Worm (Caenorhabditis elegans) whole organism, L3 larva: ENCODE measurements around the gene F26F12.3.

ENCODE experiments used
- R02D3.7 ChIP-seq: fragments of 150-350 bp; optimal IDR thresholded peaks from 2 replicates; lab custom pipeline; 2014; ENCODE audit warnings: missing biosample characterization, missing genetic modification characterization
- ZK546.5 ChIP-seq: sonication (generic microtip); optimal IDR thresholded peaks from 2 replicates; lab custom pipeline; 2017; ENCODE audit warnings: missing biosample characterization, missing genetic modification characterization
- aly-2 ChIP-seq: fragments of 150-350 bp; optimal IDR thresholded peaks from 2 replicates; lab custom pipeline; 2014; ENCODE audit warnings: missing biosample characterization, missing genetic modification characterization
- ama-1 ChIP-seq: fragments of 150-350 bp; optimal IDR thresholded peaks from 2 replicates; lab custom pipeline; 2018
- ceh-16 ChIP-seq: sonication (generic microtip); optimal IDR thresholded peaks from 2 replicates; lab custom pipeline; 2017; ENCODE audit warnings: missing biosample characterization, missing genetic modification characterization
- ceh-28 ChIP-seq: fragments of 150-350 bp; optimal IDR thresholded peaks from 2 replicates; lab custom pipeline; 2014; ENCODE audit warnings: missing biosample characterization, missing genetic modification reagents, missing genetic modification characterization
- ceh-82 ChIP-seq: fragments of 150-350 bp; optimal IDR thresholded peaks from 2 replicates; lab custom pipeline; 2014; ENCODE audit warnings: missing biosample characterization, missing genetic modification characterization
- daf-12 ChIP-seq: fragments of 150-350 bp; optimal IDR thresholded peaks from 2 replicates; lab custom pipeline; 2014; ENCODE audit warnings: missing biosample characterization, missing genetic modification reagents, missing genetic modification characterization
- egl-27 ChIP-seq: sonication (generic microtip); optimal IDR thresholded peaks from 4 replicates; lab custom pipeline; 2017; ENCODE audit warnings: missing biosample characterization, missing genetic modification reagents, missing genetic modification characterization
- egl-5 ChIP-seq: fragments of 150-350 bp; optimal IDR thresholded peaks from 2 replicates; lab custom pipeline; 2017; ENCODE audit warnings: missing biosample characterization, missing genetic modification reagents, missing genetic modification characterization, inconsistent platforms
- elt-1 ChIP-seq: fragments of 150-350 bp; optimal IDR thresholded peaks from 2 replicates; lab custom pipeline; 2014; ENCODE audit warnings: missing biosample characterization, missing genetic modification characterization
- elt-2 ChIP-seq: sonication (generic microtip); optimal IDR thresholded peaks from 2 replicates; lab custom pipeline; 2016; ENCODE audit warnings: missing genetic modification reagents, mild to moderate bottlenecking, missing genetic modification characterization, missing compliant biosample characterization
- eor-1 ChIP-seq, 2 experiments: fragments of 150-350 bp; optimal IDR thresholded peaks; 2 replicates each; lab custom pipeline; 2014 to 2018; ENCODE audit warnings: missing biosample characterization in 2 of 2, missing genetic modification characterization in 2 of 2
- fkh-10 ChIP-seq: sonication (generic microtip); optimal IDR thresholded peaks from 2 replicates; lab custom pipeline; 2017; ENCODE audit warnings: missing biosample characterization, missing genetic modification reagents, missing genetic modification characterization
- fkh-2 ChIP-seq: fragments of 150-350 bp; optimal IDR thresholded peaks from 2 replicates; lab custom pipeline; 2014; ENCODE audit warnings: missing biosample characterization, missing genetic modification reagents, missing genetic modification characterization
- fos-1 ChIP-seq: fragments of 150-350 bp; optimal IDR thresholded peaks from 2 replicates; lab custom pipeline; 2014; ENCODE audit warnings: missing biosample characterization, missing genetic modification characterization
- hmg-11 ChIP-seq: sonication (generic microtip); optimal IDR thresholded peaks from 2 replicates; lab custom pipeline; 2016; ENCODE audit warnings: missing genetic modification characterization, missing compliant biosample characterization
- jun-1 ChIP-seq: fragments of 150-350 bp; optimal IDR thresholded peaks from 2 replicates; lab custom pipeline; 2014; ENCODE audit warnings: missing biosample characterization, missing genetic modification reagents, missing genetic modification characterization
- lin-15B ChIP-seq: fragments of 150-350 bp; optimal IDR thresholded peaks from 2 replicates; lab custom pipeline; 2014; ENCODE audit warnings: missing biosample characterization, missing genetic modification characterization
- lin-39 ChIP-seq: fragments of 150-350 bp; optimal IDR thresholded peaks from 2 replicates; lab custom pipeline; 2018; ENCODE audit warnings: missing biosample characterization, missing genetic modification reagents, missing genetic modification characterization
- mml-1 ChIP-seq: fragments of 150-350 bp; sonication (generic microtip); optimal IDR thresholded peaks from 3 replicates; lab custom pipeline; 2014; ENCODE audit warnings: missing biosample characterization, missing genetic modification characterization
- nhr-11 ChIP-seq: fragments of 150-350 bp; optimal IDR thresholded peaks from 2 replicates; lab custom pipeline; 2014; ENCODE audit warnings: missing biosample characterization, missing genetic modification characterization
- nhr-12 ChIP-seq: fragments of 150-350 bp; optimal IDR thresholded peaks from 2 replicates; lab custom pipeline; 2014; ENCODE audit warnings: missing biosample characterization, missing genetic modification characterization
- nhr-23 ChIP-seq: fragments of 150-350 bp; optimal IDR thresholded peaks from 2 replicates; lab custom pipeline; 2014; ENCODE audit warnings: missing biosample characterization, missing genetic modification reagents, missing genetic modification characterization
- nhr-237 ChIP-seq: fragments of 150-350 bp; optimal IDR thresholded peaks from 2 replicates; lab custom pipeline; 2014; ENCODE audit warnings: missing biosample characterization, missing genetic modification characterization
- nhr-25 ChIP-seq: sonication (generic microtip); optimal IDR thresholded peaks from 2 replicates; lab custom pipeline; 2017; ENCODE audit warnings: missing biosample characterization, missing genetic modification characterization
- nhr-43 ChIP-seq: sonication (generic microtip); optimal IDR thresholded peaks from 2 replicates; lab custom pipeline; 2016; ENCODE audit warnings: mild to moderate bottlenecking, missing genetic modification characterization, missing compliant biosample characterization; ENCODE audit not compliant: poor library complexity, severe bottlenecking
- nhr-67 ChIP-seq: fragments of 150-350 bp; optimal IDR thresholded peaks from 2 replicates; lab custom pipeline; 2014; ENCODE audit warnings: missing biosample characterization, missing genetic modification characterization
- nhr-76 ChIP-seq: fragments of 150-350 bp; sonication (generic microtip); optimal IDR thresholded peaks from 5 replicates; lab custom pipeline; 2014; ENCODE audit warnings: missing biosample characterization, missing genetic modification characterization
- nhr-77 ChIP-seq: fragments of 150-350 bp; optimal IDR thresholded peaks from 2 replicates; lab custom pipeline; 2014; ENCODE audit warnings: missing biosample characterization, missing genetic modification characterization
- pha-4 ChIP-seq: fragments of 150-350 bp; optimal IDR thresholded peaks from 2 replicates; lab custom pipeline; 2014; ENCODE audit warnings: missing biosample characterization, missing genetic modification reagents, missing genetic modification characterization
- pqm-1 ChIP-seq: fragments of 150-350 bp; optimal IDR thresholded peaks from 2 replicates; lab custom pipeline; 2017; ENCODE audit warnings: missing biosample characterization, missing genetic modification characterization, inconsistent platforms
- sea-2 ChIP-seq: fragments of 150-350 bp; sonication (generic microtip); optimal IDR thresholded peaks from 4 replicates; lab custom pipeline; 2014; ENCODE audit warnings: missing biosample characterization, missing genetic modification reagents, missing genetic modification characterization
- snpc-4 ChIP-seq: fragments of 150-350 bp; optimal IDR thresholded peaks from 2 replicates; lab custom pipeline; 2014; ENCODE audit warnings: missing biosample characterization, missing genetic modification characterization
- unc-62 ChIP-seq: fragments of 150-350 bp; sonication (generic microtip); optimal IDR thresholded peaks from 4 replicates; lab custom pipeline; 2014; ENCODE audit warnings: missing biosample characterization, missing genetic modification reagents, missing genetic modification characterization
- ztf-11 ChIP-seq: fragments of 150-350 bp; optimal IDR thresholded peaks from 2 replicates; lab custom pipeline; 2014; ENCODE audit warnings: missing biosample characterization, missing genetic modification characterization
- ztf-4 ChIP-seq: fragments of 150-350 bp; optimal IDR thresholded peaks from 2 replicates; lab custom pipeline; 2014; ENCODE audit warnings: missing biosample characterization, missing genetic modification characterization

F26F12.3 gene

ce11 chrV:5883735-5884134 is 38.2 kb upstream of the F26F12.3 start, which contains the start of gene C04E6.8:
TSS of gene C04E6.8 (minus strand) at chrV:5883835.
- TF ChIP-seq ceh-82 (tag; lab: Kevin White, UChicago) (no peak), nhr-77 (no peak), pha-4 (no peak), egl-5 (tag; lab: Kevin White, UChicago) (no peak), nhr-43 (tag; lab: Kevin White, UChicago) (no peak), egl-27 (tag; lab: Kevin White, UChicago) (no peak), nhr-23 (no peak), daf-12 (tag; lab: Kevin White, UChicago) (no peak), ztf-11 (tag; lab: Kevin White, UChicago) (no peak)

- TF ChIP-seq egl-5 (tag; lab: Kevin White, UChicago) (no peak), R02D3.7 (tag; lab: Kevin White, UChicago) (no peak), pqm-1 (tag; lab: Kevin White, UChicago) (peak; percentile 75), elt-2 (tag; lab: Kevin White, UChicago) (peak; percentile 66)
Observed at ce11 chrV:5882429-5882828, 36.9 kb upstream of the F26F12.3 start.

ce11 chrV:5880064-5880463 is 34.5 kb upstream of the F26F12.3 start, which contains the start of gene C02G6.3:
TSS of gene C02G6.3 (plus strand) at chrV:5880364.
- TF ChIP-seq nhr-76 (no peak), eor-1 (tag; optimal IDR thresholded peaks at IDR 0.05; lab: Kevin White, UChicago) (no peak), nhr-12 (no peak), nhr-67 (tag; lab: Kevin White, UChicago) (no peak), ztf-4 (tag; lab: Kevin White, UChicago) (no peak), sea-2 (GFP tag; lab: Kevin White, UChicago) (no peak), nhr-237 (no peak), ztf-11 (tag; lab: Kevin White, UChicago) (no peak), lin-15B (tag; lab: Kevin White, UChicago) (no peak), fos-1 (tag; lab: Kevin White, UChicago) (no peak), nhr-23 (no peak), ceh-16 (tag; lab: Kevin White, UChicago) (no peak), R02D3.7 (tag; lab: Kevin White, UChicago) (no peak), nhr-11 (no peak), pha-4 (no peak)

ce11 chrV:5876966-5877365 is 31.4 kb upstream of the F26F12.3 start:
- no peak for TF ChIP-seq elt-1
- no peak for TF ChIP-seq ceh-28 (tag; lab: Kevin White, UChicago)
- no peak for TF ChIP-seq nhr-12
- no peak for TF ChIP-seq lin-15B (tag; lab: Kevin White, UChicago)
- no peak for TF ChIP-seq daf-12 (tag; lab: Kevin White, UChicago)
- no peak for TF ChIP-seq nhr-23
- no peak for TF ChIP-seq fkh-2 (tag; lab: Kevin White, UChicago)
- no peak for TF ChIP-seq lin-39
- no peak for TF ChIP-seq nhr-76
- no peak for TF ChIP-seq ama-1 (lab: Kevin White, UChicago)
- TF ChIP-seq ZK546.5 (tag; lab: Kevin White, UChicago), result no peak
- TF ChIP-seq, all 47 proteins: peak for 0

ce11 chrV:5871759-5872158 is 26.2 kb upstream of the F26F12.3 start, which contains the start of gene C02G6.2:
TSS of gene C02G6.2 (plus strand) at chrV:5872059.
- TF ChIP-seq sea-2 (GFP tag; lab: Kevin White, UChicago) (no peak), aly-2 (tag; lab: Kevin White, UChicago) (no peak), ztf-11 (tag; lab: Kevin White, UChicago) (no peak), nhr-77 (no peak), mml-1 (tag; lab: Kevin White, UChicago) (no peak), ztf-4 (tag; lab: Kevin White, UChicago) (no peak), fos-1 (tag; lab: Kevin White, UChicago) (no peak), hmg-11 (tag; lab: Kevin White, UChicago) (no peak)

ce11 chrV:5869227-5869626 is 23.7 kb upstream of the F26F12.3 start, which contains the start of gene F26F12.4:
TSS of gene F26F12.4 (minus strand) at chrV:5869327.
- TF ChIP-seq lin-15B (tag; lab: Kevin White, UChicago), result no peak
- no peak for TF ChIP-seq ceh-82 (tag; lab: Kevin White, UChicago)
- no peak for TF ChIP-seq ZK546.5 (tag; lab: Kevin White, UChicago)
- TF ChIP-seq daf-12 (tag; lab: Kevin White, UChicago), result no peak
- no peak for TF ChIP-seq egl-27 (tag; lab: Kevin White, UChicago)
- TF ChIP-seq nhr-237, result no peak
- TF ChIP-seq nhr-25 (tag; lab: Kevin White, UChicago), result no peak
- TF ChIP-seq nhr-76, result no peak
- no peak for TF ChIP-seq fkh-10 (GFP tag; lab: Kevin White, UChicago)
- no peak for TF ChIP-seq ztf-4 (tag; lab: Kevin White, UChicago)
- no peak for TF ChIP-seq mml-1 (tag; lab: Kevin White, UChicago)
- TF ChIP-seq jun-1, result no peak
- TF ChIP-seq ceh-16 (tag; lab: Kevin White, UChicago), result no peak
- TF ChIP-seq snpc-4, result no peak
- no peak for TF ChIP-seq unc-62 (GFP tag; lab: Kevin White, UChicago)
- no peak for TF ChIP-seq elt-2 (tag; lab: Kevin White, UChicago)
- TF ChIP-seq R02D3.7 (tag; lab: Kevin White, UChicago), result no peak
- TF ChIP-seq, all 47 proteins: peak for 0
